Fruit fly (Drosophila melanogaster) whole organism: Measurements from ENCODE around the gene CG7778.

ENCODE experiments used
- CG8478 ChIP-seq: fragments of >200 bp; optimal IDR thresholded peaks from 2 replicates; lab custom pipeline; 2018; ENCODE audit warnings: inconsistent platforms
- pan ChIP-seq: fragments of >200 bp; optimal IDR thresholded peaks from 2 replicates; lab custom pipeline; 2017
- psq ChIP-seq: fragments of >200 bp; optimal IDR thresholded peaks from 2 replicates; lab custom pipeline; 2017
- usp ChIP-seq: fragments of >200 bp; optimal IDR thresholded peaks from 2 replicates; lab custom pipeline; 2017; ENCODE audit warnings: missing biosample characterization, missing genetic modification characterization, mixed read lengths

DNA sequence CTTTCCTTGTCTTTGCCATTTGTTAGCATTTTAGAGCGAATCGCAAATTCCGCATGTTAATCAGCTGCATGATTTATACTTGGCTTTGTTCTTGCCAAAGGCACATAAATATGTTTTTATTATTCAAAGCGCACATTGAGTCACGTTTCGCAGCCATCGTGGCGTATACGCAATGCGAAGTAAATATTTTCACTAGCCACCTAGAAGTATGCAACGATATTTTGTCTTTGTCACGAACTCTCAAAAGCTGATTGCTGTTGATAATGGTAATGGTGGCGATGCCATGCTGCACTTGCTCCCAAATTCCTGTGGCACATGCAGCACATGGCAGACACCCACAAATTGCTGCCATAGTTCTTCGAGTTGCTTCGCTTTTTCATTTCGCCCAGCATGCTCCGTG lies 11.7 kb upstream of the CG7778 start:
- TF ChIP-seq psq (lab: Kevin White, UChicago) (no peak), pan (lab: Kevin White, UChicago) (no peak), usp (GFP tag; lab: Kevin White, UChicago) (no peak), CG8478 (lab: Kevin White, UChicago) (no peak)
